Worm (Caenorhabditis elegans): ENCODE measurements around the gene soap-1.

DNA sequence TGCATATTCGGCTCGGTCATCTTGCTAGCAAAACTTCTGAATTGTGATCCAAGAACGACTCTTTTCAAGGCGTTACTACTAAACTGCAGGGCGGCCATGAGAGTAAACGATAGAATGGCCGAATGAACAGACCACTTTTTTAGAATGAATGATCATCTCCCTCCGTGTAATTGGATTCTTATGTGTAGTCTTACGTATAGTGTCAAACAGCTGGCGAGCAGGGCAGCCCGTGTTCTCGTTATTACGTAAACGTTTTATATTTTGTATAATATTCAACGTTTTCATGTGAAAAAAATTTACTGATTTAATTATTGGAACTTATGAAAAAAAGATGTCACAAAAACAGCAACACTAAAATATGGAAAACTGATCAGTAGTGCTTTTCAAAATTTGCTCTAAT lies 58.6 kb downstream of the soap-1 start, which contains the start of gene F10D2.10:
- TF ChIP-seq mdt-29 (GFP tag; IDR thresholded peaks at IDR 0.05), result no peak
- TF ChIP-seq nhr-237 (tag; optimal IDR thresholded peaks at IDR 0.05), result no peak
- no peak for TF ChIP-seq ces-1 (GFP tag; optimal IDR thresholded peaks at IDR 0.05)
- no peak for TF ChIP-seq Y5F2A.4 (GFP tag; optimal IDR thresholded peaks at IDR 0.05)
- TF ChIP-seq egl-27 (tag; optimal IDR thresholded peaks at IDR 0.05), result no peak
- TF ChIP-seq hlh-30 (tag; optimal IDR thresholded peaks at IDR 0.05; ENCODE audit: insufficient read depth), result no peak
- TF ChIP-seq nhr-11 (tag; optimal IDR thresholded peaks at IDR 0.05), result no peak
- no peak for TF ChIP-seq lin-15B (tag; optimal IDR thresholded peaks at IDR 0.05)
- no peak for TF ChIP-seq aly-2 (tag; optimal IDR thresholded peaks at IDR 0.05)
- no peak for TF ChIP-seq F49E8.2 (tag; optimal IDR thresholded peaks at IDR 0.05; ENCODE audit: borderline replicate concordance)

Measured in whole organism, L4 larva.